Worm (Caenorhabditis elegans) whole organism, mixed stage, embryonic: ENCODE results near the gene F33C8.4.

ENCODE experiments used
- M03D4.4 ChIP-seq: sonication (generic microtip); optimal IDR thresholded peaks from 2 replicates; lab custom pipeline; 2017; ENCODE audit warnings: mild to moderate bottlenecking, missing genetic modification characterization, missing compliant biosample characterization
- blmp-1 ChIP-seq: fragments of 150-350 bp; optimal IDR thresholded peaks from 2 replicates; lab custom pipeline; 2014; ENCODE audit warnings: missing biosample characterization, missing genetic modification characterization
- ceh-39 ChIP-seq: fragments of 150-350 bp; optimal IDR thresholded peaks from 2 replicates; lab custom pipeline; 2014; ENCODE audit warnings: missing biosample characterization, missing genetic modification characterization
- ceh-43 ChIP-seq: fragments of 200-800 bp; sonication (Bioruptor generic); optimal IDR thresholded peaks from 2 replicates; lab custom pipeline; 2018; ENCODE audit warnings: mild to moderate bottlenecking, missing genetic modification characterization, moderate library complexity, missing compliant biosample characterization
- ceh-83 ChIP-seq: fragments of 200-800 bp; sonication (Bioruptor generic); optimal IDR thresholded peaks from 2 replicates; lab custom pipeline; 2018; ENCODE audit warnings: mild to moderate bottlenecking, missing genetic modification characterization, missing compliant biosample characterization
- ces-1 ChIP-seq: fragments of 150-350 bp; optimal IDR thresholded peaks from 2 replicates; lab custom pipeline; 2014; ENCODE audit warnings: missing biosample characterization, missing genetic modification reagents, missing genetic modification characterization
- drap-1 ChIP-seq: fragments of 200-800 bp; sonication (Bioruptor generic); optimal IDR thresholded peaks from 3 replicates; lab custom pipeline; 2018; ENCODE audit warnings: mild to moderate bottlenecking, missing genetic modification characterization, missing compliant biosample characterization
- elt-1 ChIP-seq: sonication (generic microtip); optimal IDR thresholded peaks from 2 replicates; lab custom pipeline; 2017; ENCODE audit warnings: missing genetic modification characterization, mild to moderate bottlenecking, missing compliant biosample characterization, antibody characterized with exemption, moderate library complexity, borderline replicate concordance; ENCODE audit not compliant: insufficient read depth
- elt-3 ChIP-seq: fragments of 150-350 bp; optimal IDR thresholded peaks from 2 replicates; lab custom pipeline; 2014; ENCODE audit warnings: missing biosample characterization, missing genetic modification characterization
- flh-1 ChIP-seq: fragments of 200-800 bp; sonication (Bioruptor generic); optimal IDR thresholded peaks from 2 replicates; lab custom pipeline; 2018; ENCODE audit warnings: mild to moderate bottlenecking, missing genetic modification characterization, moderate library complexity, missing compliant biosample characterization
- ham-2 ChIP-seq: fragments of 200-800 bp; sonication (Bioruptor generic); optimal IDR thresholded peaks from 2 replicates; lab custom pipeline; 2018; ENCODE audit warnings: mild to moderate bottlenecking, missing genetic modification characterization, missing compliant biosample characterization
- hlh-1 ChIP-seq: fragments of 150-350 bp; optimal IDR thresholded peaks from 2 replicates; lab custom pipeline; 2014; ENCODE audit warnings: missing biosample characterization, missing genetic modification reagents, missing genetic modification characterization
- lin-13 ChIP-seq: fragments of 150-350 bp; optimal IDR thresholded peaks from 2 replicates; lab custom pipeline; 2014; ENCODE audit warnings: missing biosample characterization, missing genetic modification characterization
- lsy-2 ChIP-seq: fragments of 150-350 bp; optimal IDR thresholded peaks from 2 replicates; lab custom pipeline; 2014; ENCODE audit warnings: missing biosample characterization, missing genetic modification characterization
- mab-5 ChIP-seq: fragments of 150-350 bp; optimal IDR thresholded peaks from 2 replicates; lab custom pipeline; 2014; ENCODE audit warnings: missing biosample characterization, missing genetic modification characterization
- mls-2 ChIP-seq: sonication (generic microtip); optimal IDR thresholded peaks from 2 replicates; lab custom pipeline; 2016; ENCODE audit warnings: mild to moderate bottlenecking, missing genetic modification characterization, moderate library complexity, missing compliant biosample characterization
- nhr-2 ChIP-seq: fragments of 150-350 bp; optimal IDR thresholded peaks from 2 replicates; lab custom pipeline; 2014; ENCODE audit warnings: missing biosample characterization, missing genetic modification characterization
- nhr-237 ChIP-seq: fragments of 150-350 bp; optimal IDR thresholded peaks from 2 replicates; lab custom pipeline; 2014; ENCODE audit warnings: missing biosample characterization, missing genetic modification characterization
- nhr-76 ChIP-seq: sonication (generic microtip); optimal IDR thresholded peaks from 2 replicates; lab custom pipeline; 2017; ENCODE audit warnings: missing biosample characterization, missing genetic modification characterization
- pha-4 ChIP-seq: fragments of 150-350 bp; optimal IDR thresholded peaks from 2 replicates; lab custom pipeline; 2018; ENCODE audit warnings: missing biosample characterization, missing genetic modification reagents, missing genetic modification characterization
- sem-2 ChIP-seq: fragments of 200-800 bp; sonication (Bioruptor generic); optimal IDR thresholded peaks from 2 replicates; lab custom pipeline; 2018; ENCODE audit warnings: mild to moderate bottlenecking, missing genetic modification characterization, missing compliant biosample characterization
- snpc-4 ChIP-seq: fragments of 150-350 bp; optimal IDR thresholded peaks from 2 replicates; lab custom pipeline; 2014; ENCODE audit warnings: missing biosample characterization, missing genetic modification characterization
- sptf-1 ChIP-seq: sonication (generic microtip); optimal IDR thresholded peaks from 2 replicates; lab custom pipeline; 2017; ENCODE audit warnings: mild to moderate bottlenecking, missing genetic modification characterization, moderate library complexity, missing compliant biosample characterization
- tbx-8 ChIP-seq: fragments of 200-800 bp; sonication (Bioruptor generic); optimal IDR thresholded peaks from 2 replicates; lab custom pipeline; 2018; ENCODE audit warnings: mild to moderate bottlenecking, missing genetic modification characterization, moderate library complexity, missing compliant biosample characterization
- unc-62 ChIP-seq: fragments of 150-350 bp; optimal IDR thresholded peaks from 2 replicates; lab custom pipeline; 2014; ENCODE audit warnings: missing biosample characterization, missing genetic modification reagents, missing genetic modification characterization
- ztf-11 ChIP-seq: fragments of 150-350 bp; optimal IDR thresholded peaks from 2 replicates; lab custom pipeline; 2014; ENCODE audit warnings: missing biosample characterization, missing genetic modification characterization

F33C8.4 gene

DNA sequence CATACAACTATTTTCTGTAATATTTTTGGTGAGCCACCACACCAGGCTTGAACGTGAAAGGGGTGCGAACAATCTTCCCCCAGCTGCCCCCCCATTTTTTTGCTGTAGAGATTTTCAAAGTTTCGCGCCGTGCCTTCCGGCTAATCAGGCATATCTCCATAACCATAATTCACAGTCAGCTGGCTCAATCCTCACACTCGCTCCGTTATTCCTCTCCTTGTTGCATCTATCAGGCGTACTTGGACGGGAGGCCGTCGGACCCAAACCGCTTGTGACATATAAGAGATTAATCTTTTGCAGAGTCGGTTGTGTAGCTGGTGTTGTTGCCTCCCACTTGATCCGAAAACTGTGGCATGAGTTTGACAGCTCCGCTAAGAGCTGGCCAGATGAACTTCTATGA, 41.2 kb downstream of the F33C8.4 start, which contains the start of gene unc-3:
Gene unc-3, plus strand, starts transcription at position 301 of the 400 bp plus-strand sequence.
- TF ChIP-seq mls-2 (tag; lab: Kevin White, UChicago) (no peak), nhr-2 (tag; lab: Kevin White, UChicago) (no peak), ceh-39 (no peak), elt-1 (no peak), ztf-11 (tag; lab: Kevin White, UChicago) (no peak)

DNA sequence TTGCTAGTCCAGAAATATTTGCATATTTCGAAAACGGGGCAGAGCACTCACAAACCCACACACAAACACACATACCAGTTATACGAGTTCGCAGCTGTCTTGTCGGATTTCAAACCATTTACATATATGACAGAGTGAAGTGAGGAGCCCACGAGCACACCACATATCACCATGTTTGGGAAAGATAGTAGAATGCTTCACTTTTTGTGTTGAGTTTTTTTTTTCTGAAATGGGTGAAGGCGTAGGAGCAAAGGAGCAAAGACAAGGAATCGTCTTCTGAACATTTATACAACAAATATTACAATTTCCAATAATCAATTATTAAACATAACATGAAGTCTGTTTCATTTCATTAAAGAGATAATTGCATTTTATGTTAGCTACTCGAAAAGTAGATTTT, 43.1 kb downstream of the F33C8.4 start:
- TF ChIP-seq ztf-11 (tag; lab: Kevin White, UChicago) (no peak), nhr-237 (tag; lab: Kevin White, UChicago) (no peak), pha-4 (tag; lab: Kevin White, UChicago) (no peak), lsy-2 (no peak), ces-1 (GFP tag; lab: Kevin White, UChicago) (no peak), elt-3 (tag; lab: Kevin White, UChicago) (no peak), elt-1 (no peak), nhr-76 (tag; lab: Kevin White, UChicago) (no peak), mls-2 (tag; lab: Kevin White, UChicago) (no peak), ceh-43 (no peak), flh-1 (GFP tag; lab: Kevin White, UChicago) (no peak), ceh-83 (GFP tag; lab: Kevin White, UChicago) (no peak), ham-2 (GFP tag; lab: Kevin White, UChicago) (no peak), sptf-1 (tag; lab: Kevin White, UChicago) (no peak), nhr-2 (tag; lab: Kevin White, UChicago) (no peak), mab-5 (tag; lab: Kevin White, UChicago) (no peak), lin-13 (tag; lab: Kevin White, UChicago) (no peak), drap-1 (GFP tag; lab: Kevin White, UChicago) (no peak)
- TF ChIP-seq, all 35 proteins: peak for 0

DNA sequence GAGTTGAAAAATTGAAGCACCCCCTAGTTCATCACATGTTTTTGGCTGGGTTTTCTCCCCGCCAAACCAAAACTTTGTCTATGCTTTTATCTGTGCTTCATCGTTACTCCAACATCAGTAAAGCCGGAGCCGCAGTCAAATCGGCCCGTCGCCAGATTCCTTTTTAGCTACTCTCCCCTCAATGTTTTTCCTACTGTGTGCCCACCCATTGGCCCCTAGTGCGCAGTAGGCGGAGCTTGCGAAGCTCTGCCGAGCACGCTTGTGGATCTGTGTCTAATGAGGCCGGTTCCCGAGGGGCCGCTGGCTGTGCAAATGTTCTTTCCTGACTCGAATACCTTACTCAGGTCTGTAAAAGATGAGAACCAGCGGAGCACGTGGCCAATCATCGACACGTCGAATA, 44.2 kb downstream of the F33C8.4 start:
- TF ChIP-seq lsy-2 = peak; percentile 34
- no peak for TF ChIP-seq M03D4.4 (tag; lab: Kevin White, UChicago)
- no peak for TF ChIP-seq sem-2 (GFP tag; lab: Kevin White, UChicago)

DNA sequence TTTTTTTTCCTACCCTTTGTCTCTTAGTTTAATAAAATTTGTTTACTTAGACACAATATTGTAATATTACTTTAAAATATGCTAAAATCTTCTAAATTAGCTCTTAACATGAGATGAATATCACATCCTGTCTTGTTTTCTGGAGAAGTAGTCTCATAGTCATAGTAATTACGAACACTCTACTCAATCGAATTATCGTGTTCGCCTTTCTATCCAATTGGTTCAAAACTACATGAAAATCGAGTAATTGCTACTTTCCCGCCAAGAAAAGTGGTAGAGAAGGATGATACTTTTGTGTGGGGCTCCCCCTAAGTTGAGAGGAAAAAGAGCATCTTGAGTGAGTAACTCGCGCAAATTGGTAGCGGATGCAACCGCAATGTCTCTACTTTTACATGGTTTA, 46.0 kb downstream of the F33C8.4 start:
- TF ChIP-seq blmp-1 (no peak), ces-1 (GFP tag; lab: Kevin White, UChicago) (peak; percentile 89)

DNA sequence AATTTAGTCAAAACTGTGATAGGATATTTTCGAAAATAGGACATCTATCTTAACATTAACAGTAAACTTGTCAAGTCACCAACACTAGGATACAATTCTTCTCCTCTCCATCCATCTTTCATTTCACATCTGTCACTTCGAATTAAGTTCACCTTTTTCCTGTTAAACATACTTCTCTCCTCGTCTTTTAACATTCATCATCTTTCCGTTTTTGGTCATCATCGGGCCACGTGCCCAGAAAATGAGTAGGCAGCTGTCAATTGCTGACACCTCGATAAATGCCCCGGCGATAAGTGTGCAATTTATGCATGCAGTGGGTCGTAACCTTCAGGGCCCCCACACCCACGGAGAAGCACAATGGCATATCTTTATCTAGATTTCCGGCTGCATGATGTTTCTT, 48.1 kb downstream of the F33C8.4 start:
- TF ChIP-seq ztf-11 (tag; lab: Kevin White, UChicago) (no peak), nhr-2 (tag; lab: Kevin White, UChicago) (peak; percentile 12), ceh-39 (no peak), unc-62 (GFP tag; lab: Kevin White, UChicago) (peak; percentile 68), tbx-8 (GFP tag; lab: Kevin White, UChicago) (no peak), ceh-43 (no peak), hlh-1 (tag; lab: Kevin White, UChicago) (no peak)
- TF ChIP-seq, all 35 proteins: peak for 2

DNA sequence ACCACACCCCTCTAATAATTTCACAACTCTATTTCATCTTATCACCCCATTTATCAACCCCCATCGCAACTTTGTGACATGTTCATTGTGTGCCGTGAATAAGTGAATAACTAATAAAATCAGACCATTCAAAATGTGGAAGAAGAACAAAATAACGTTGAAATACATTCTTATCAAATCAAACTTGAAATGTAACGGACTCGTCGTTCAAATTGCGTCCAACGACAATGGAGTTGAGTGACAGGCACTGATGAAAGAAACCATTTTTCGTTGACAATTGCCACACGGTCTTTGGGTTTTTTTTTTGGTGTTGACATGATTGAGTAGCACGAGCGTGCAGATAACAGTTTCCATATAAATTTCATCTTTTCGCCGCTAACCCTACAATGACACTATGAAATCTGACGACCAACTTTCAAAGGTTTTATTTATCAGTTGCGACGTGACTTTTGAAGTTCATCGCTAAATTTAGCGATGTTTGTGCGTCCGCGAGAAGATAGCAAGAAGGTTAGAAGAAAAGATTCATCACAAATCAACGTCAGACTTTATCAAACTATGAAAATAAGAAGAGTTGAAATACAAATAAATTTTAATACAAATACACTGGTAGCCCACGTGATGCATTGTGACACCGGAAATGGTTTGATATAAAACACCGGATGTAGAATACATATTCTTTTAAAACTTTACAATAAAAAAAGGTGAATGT, 51.5 kb downstream of the F33C8.4 start:
- no peak for TF ChIP-seq snpc-4 (tag; lab: Kevin White, UChicago)
- TF ChIP-seq ceh-39 = no peak
- TF ChIP-seq, all 35 proteins: peak for 0
